ENCODE assay signal across 5 worm cellular contexts in genomic region chrV:12540018-12540417, ce11.
A peak's percentile ranks its signal among the peaks of the same experiment; 100 is the strongest.
TF ChIP-seq lines count a peak whose summit lies in the region.

No protein-coding gene starts in this region.

TF ChIP-seq in whole organism, L1 larva, 84 proteins besides CTCF, POLR2A, EP300 and RAD21:
- TF ChIP-seq fkh-8 (tag; optimal IDR thresholded peaks at IDR 0.05; lab: Kevin White, UChicago) (peak; percentile 5), nhr-19 (GFP tag; conservative IDR thresholded peaks at IDR 0.05; lab: Robert Waterston, UW) (no peak), ceh-63 (GFP tag; optimal IDR thresholded peaks at IDR 0.05; lab: Kevin White, UChicago) (no peak), ztf-11 (tag; optimal IDR thresholded peaks at IDR 0.05; lab: Kevin White, UChicago) (no peak), C16A3.4 (tag; optimal IDR thresholded peaks at IDR 0.05; lab: Kevin White, UChicago) (no peak), mep-1 (tag; optimal IDR thresholded peaks at IDR 0.05; lab: Kevin White, UChicago) (no peak), efl-1 (optimal IDR thresholded peaks at IDR 0.05; lab: Kevin White, UChicago) (no peak), efl-1 (GFP tag; optimal IDR thresholded peaks at IDR 0.05 in 1 of 2; lab: Kevin White, UChicago) (peak in 1 of 2 experiments; percentile 16), lin-14 (GFP tag; optimal IDR thresholded peaks at IDR 0.05; lab: Kevin White, UChicago) (peak; percentile 53), snu-23 (GFP tag; optimal IDR thresholded peaks at IDR 0.05; lab: Kevin White, UChicago) (no peak), nhr-84 (tag; optimal IDR thresholded peaks at IDR 0.05; lab: Kevin White, UChicago) (no peak), C04F5.9 (tag; optimal IDR thresholded peaks at IDR 0.05; lab: Kevin White, UChicago) (no peak), nhr-77 (tag; optimal IDR thresholded peaks at IDR 0.05; lab: Kevin White, UChicago) (no peak), blmp-1 (tag; optimal IDR thresholded peaks at IDR 0.05; lab: Kevin White, UChicago) (peak; percentile 11)

TF ChIP-seq in whole organism, L2 larva, 48 proteins besides CTCF, POLR2A, EP300 and RAD21:
- TF ChIP-seq zag-1 (tag; optimal IDR thresholded peaks at IDR 0.05; lab: Kevin White, UChicago) (peak; percentile 8), ceh-16 (tag; optimal IDR thresholded peaks at IDR 0.05; lab: Kevin White, UChicago) (no peak), unc-62 (GFP tag; optimal IDR thresholded peaks at IDR 0.05; lab: Kevin White, UChicago) (peak; percentile 46), lin-13 (GFP tag; optimal IDR thresholded peaks at IDR 0.05; lab: Kevin White, UChicago) (no peak), nhr-23 (tag; optimal IDR thresholded peaks at IDR 0.05; lab: Kevin White, UChicago) (no peak), fos-1 (tag; optimal IDR thresholded peaks at IDR 0.05; lab: Kevin White, UChicago) (peak; percentile 92), lin-11 (tag; optimal IDR thresholded peaks at IDR 0.05; lab: Kevin White, UChicago) (no peak), mab-5 (tag; optimal IDR thresholded peaks at IDR 0.05; lab: Kevin White, UChicago) (no peak)

TF ChIP-seq in whole organism, L3 larva, 47 proteins besides CTCF, POLR2A, EP300 and RAD21:
- peak; percentile 45 for TF ChIP-seq nfya-1 (tag; optimal IDR thresholded peaks at IDR 0.05; lab: Kevin White, UChicago; ENCODE audit: insufficient read depth)
- TF ChIP-seq tbx-2 (tag; optimal IDR thresholded peaks at IDR 0.05; lab: Kevin White, UChicago), result no peak
- peak; percentile 37 for TF ChIP-seq daf-12 (tag; optimal IDR thresholded peaks at IDR 0.05; lab: Kevin White, UChicago)
- no peak for TF ChIP-seq elt-3 (tag; optimal IDR thresholded peaks at IDR 0.05; lab: Kevin White, UChicago)
- peak; percentile 25 for TF ChIP-seq nhr-23 (tag; optimal IDR thresholded peaks at IDR 0.05; lab: Kevin White, UChicago)
- peak; percentile 88 for TF ChIP-seq unc-62 (GFP tag; optimal IDR thresholded peaks at IDR 0.05; lab: Kevin White, UChicago)
- TF ChIP-seq lin-15B (tag; optimal IDR thresholded peaks at IDR 0.05; lab: Kevin White, UChicago), result no peak
- TF ChIP-seq elt-2 (tag; optimal IDR thresholded peaks at IDR 0.05; lab: Kevin White, UChicago), result peak; percentile 5
TF ChIP-seq in whole organism, L3 larva: peak in this region for 5.

TF ChIP-seq in whole organism, L4 larva, 104 proteins besides CTCF, POLR2A, EP300 and RAD21:
- TF ChIP-seq jun-1 (tag; optimal IDR thresholded peaks at IDR 0.05; lab: Kevin White, UChicago) (no peak), rbr-2 (tag; optimal IDR thresholded peaks at IDR 0.05; lab: Kevin White, UChicago) (peak; percentile 18), ceh-82 (tag; optimal IDR thresholded peaks at IDR 0.05; lab: Kevin White, UChicago) (no peak), nhr-28 (tag; optimal IDR thresholded peaks at IDR 0.05; lab: Kevin White, UChicago) (no peak), mes-2 (tag; optimal IDR thresholded peaks at IDR 0.05; lab: Kevin White, UChicago; ENCODE audit: poor library complexity, severe bottlenecking) (peak; percentile 34), hlh-11 (tag; optimal IDR thresholded peaks at IDR 0.05; lab: Kevin White, UChicago) (peak; percentile 33), mep-1 (tag; optimal IDR thresholded peaks at IDR 0.05; lab: Kevin White, UChicago) (peak; percentile 31), dve-1 (tag; optimal IDR thresholded peaks at IDR 0.05; lab: Kevin White, UChicago; ENCODE audit: insufficient read depth) (peak; percentile 27), ceh-20 (GFP tag; IDR thresholded peaks at IDR 0.05; lab: Robert Waterston, UW) (peak; percentile 59; the same call in 1 of the 2 replicates), unc-62 (GFP tag; optimal IDR thresholded peaks at IDR 0.05 in 1 of 2; lab: Kevin White, UChicago) (peak in 1 of 2 experiments; percentile 84), unc-62 (tag; optimal IDR thresholded peaks at IDR 0.05; lab: Kevin White, UChicago) (no peak), pqm-1 (tag; optimal IDR thresholded peaks at IDR 0.05; lab: Kevin White, UChicago) (peak; percentile 20), zfp-3 (GFP tag; conservative IDR thresholded peaks at IDR 0.05; lab: Robert Waterston, UW) (no peak), ama-1 (optimal IDR thresholded peaks at IDR 0.05; lab: Kevin White, UChicago) (peak; percentile 63), spr-3 (GFP tag; optimal IDR thresholded peaks at IDR 0.05; lab: Kevin White, UChicago) (no peak), hlh-30 (tag; optimal IDR thresholded peaks at IDR 0.05; lab: Kevin White, UChicago; ENCODE audit: insufficient read depth) (peak; percentile 3), mxl-3 (GFP tag; optimal IDR thresholded peaks at IDR 0.05; lab: Kevin White, UChicago) (peak; percentile 13), Y5F2A.4 (GFP tag; optimal IDR thresholded peaks at IDR 0.05; lab: Kevin White, UChicago) (no peak), madf-5 (GFP tag; IDR thresholded peaks at IDR 0.05; lab: Robert Waterston, UW) (no peak), ceh-28 (tag; optimal IDR thresholded peaks at IDR 0.05; lab: Kevin White, UChicago) (no peak), aly-2 (tag; optimal IDR thresholded peaks at IDR 0.05; lab: Kevin White, UChicago) (no peak), dmd-6 (GFP tag; IDR thresholded peaks at IDR 0.05; lab: Robert Waterston, UW) (peak; percentile 43; the same call in 1 of the 2 replicates), daf-8 (GFP tag; IDR thresholded peaks at IDR 0.05; lab: Robert Waterston, UW) (no peak), sdz-12 (GFP tag; optimal IDR thresholded peaks at IDR 0.05; lab: Kevin White, UChicago) (no peak), lir-3 (tag; optimal IDR thresholded peaks at IDR 0.05; lab: Kevin White, UChicago) (no peak), aha-1 (tag; lab: Kevin White, UChicago) (peak; percentile 34), lin-1 (GFP tag; IDR thresholded peaks at IDR 0.05; lab: Robert Waterston, UW) (no peak)

TF ChIP-seq in whole organism, young adult, 124 proteins besides CTCF, POLR2A, EP300 and RAD21:
- TF ChIP-seq hsf-1 (GFP tag; IDR thresholded peaks at IDR 0.05; lab: Robert Waterston, UW) (no peak), C17E4.6 (GFP tag; IDR thresholded peaks at IDR 0.05; lab: Robert Waterston, UW) (no peak), lin-26 (GFP tag; IDR thresholded peaks at IDR 0.05; lab: Robert Waterston, UW) (no peak), nhr-80 (tag; optimal IDR thresholded peaks at IDR 0.05; lab: Kevin White, UChicago) (peak; percentile 23), ZK185.1 (tag; optimal IDR thresholded peaks at IDR 0.05; lab: Kevin White, UChicago; ENCODE audit: poor library complexity, severe bottlenecking) (peak; percentile 13)
